Worm (Caenorhabditis elegans) whole organism, L4/young adult: ENCODE data around the gene spsb-1.

Experiments used
- W03F9.2 ChIP-seq: fragments of 150-350 bp; optimal IDR thresholded peaks from 2 replicates; lab custom pipeline; 2014; ENCODE audit warnings: missing biosample characterization, missing genetic modification characterization
- him-1 ChIP-seq: sonication (generic microtip); optimal IDR thresholded peaks from 2 replicates; lab custom pipeline; 2016; ENCODE audit warnings: missing genotype, missing genetic modification reagents, missing genetic modification characterization, missing compliant biosample characterization

- TF ChIP-seq him-1, result no peak
- no peak for TF ChIP-seq W03F9.2 (tag; lab: Kevin White, UChicago)
These were observed 15.9 kb downstream of the spsb-1 start for ce11 chrII:15212260-15212914.
